Worm (Caenorhabditis elegans): Measurements from ENCODE around the gene irld-1.

DNA sequence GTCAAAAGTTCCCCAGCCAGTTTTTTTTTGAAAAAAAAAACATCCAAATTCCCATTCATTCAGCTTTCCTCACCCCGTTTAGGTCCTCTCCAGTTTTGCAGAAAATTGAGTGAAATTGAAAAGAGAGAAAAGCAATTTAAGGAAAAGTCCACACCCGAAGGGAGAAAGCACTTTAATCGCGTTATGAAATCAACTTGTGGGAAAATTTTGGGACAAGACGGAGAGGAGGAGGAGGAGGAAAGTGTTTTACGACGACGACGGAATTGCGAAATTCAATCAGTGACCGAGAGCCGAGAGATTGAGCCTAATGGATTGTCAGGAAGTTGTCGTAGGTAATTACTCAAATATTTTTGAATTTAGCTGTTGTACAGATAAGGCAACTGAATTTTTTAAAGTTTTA lies 20.8 kb downstream of the irld-1 start:
- no peak for TF ChIP-seq flt-1 (GFP tag; IDR thresholded peaks at IDR 0.05)
- peak; percentile 11 for TF ChIP-seq cog-1 (tag; optimal IDR thresholded peaks at IDR 0.05)
- TF ChIP-seq tab-1 (GFP tag; IDR thresholded peaks at IDR 0.05): no peak
- no peak for TF ChIP-seq med-1 (GFP tag; optimal IDR thresholded peaks at IDR 0.05; ENCODE audit: insufficient read depth)
- TF ChIP-seq T22C8.4 (GFP tag; IDR thresholded peaks at IDR 0.05): no peak

All from whole organism, midembryonic.